Worm (Caenorhabditis elegans) whole organism, mixed stage, embryonic: Measurements from ENCODE around the gene xbx-5.

Experiments used
- M03D4.4 ChIP-seq: sonication (generic microtip); optimal IDR thresholded peaks from 2 replicates; lab custom pipeline; 2017; ENCODE audit warnings: mild to moderate bottlenecking, missing genetic modification characterization, missing compliant biosample characterization
- ceh-39 ChIP-seq: fragments of 150-350 bp; optimal IDR thresholded peaks from 2 replicates; lab custom pipeline; 2014; ENCODE audit warnings: missing biosample characterization, missing genetic modification characterization
- ceh-43 ChIP-seq: fragments of 200-800 bp; sonication (Bioruptor generic); optimal IDR thresholded peaks from 2 replicates; lab custom pipeline; 2018; ENCODE audit warnings: mild to moderate bottlenecking, missing genetic modification characterization, moderate library complexity, missing compliant biosample characterization
- cnd-1 ChIP-seq: fragments of 200-800 bp; sonication (Bioruptor generic); optimal IDR thresholded peaks from 2 replicates; lab custom pipeline; 2018; ENCODE audit warnings: mild to moderate bottlenecking, missing genetic modification characterization, missing compliant biosample characterization
- drap-1 ChIP-seq: fragments of 200-800 bp; sonication (Bioruptor generic); optimal IDR thresholded peaks from 3 replicates; lab custom pipeline; 2018; ENCODE audit warnings: mild to moderate bottlenecking, missing genetic modification characterization, missing compliant biosample characterization
- elt-1 ChIP-seq: sonication (generic microtip); optimal IDR thresholded peaks from 2 replicates; lab custom pipeline; 2017; ENCODE audit warnings: missing genetic modification characterization, mild to moderate bottlenecking, missing compliant biosample characterization, antibody characterized with exemption, moderate library complexity, borderline replicate concordance; ENCODE audit not compliant: insufficient read depth
- lin-13 ChIP-seq: fragments of 150-350 bp; optimal IDR thresholded peaks from 2 replicates; lab custom pipeline; 2014; ENCODE audit warnings: missing biosample characterization, missing genetic modification characterization
- lsy-2 ChIP-seq: fragments of 150-350 bp; optimal IDR thresholded peaks from 2 replicates; lab custom pipeline; 2014; ENCODE audit warnings: missing biosample characterization, missing genetic modification characterization
- mab-5 ChIP-seq: fragments of 150-350 bp; optimal IDR thresholded peaks from 2 replicates; lab custom pipeline; 2014; ENCODE audit warnings: missing biosample characterization, missing genetic modification characterization
- nhr-12 ChIP-seq: fragments of 150-350 bp; optimal IDR thresholded peaks from 2 replicates; lab custom pipeline; 2014; ENCODE audit warnings: missing biosample characterization, missing genetic modification characterization
- nhr-237 ChIP-seq: fragments of 150-350 bp; optimal IDR thresholded peaks from 2 replicates; lab custom pipeline; 2014; ENCODE audit warnings: missing biosample characterization, missing genetic modification characterization
- nhr-28 ChIP-seq: fragments of 150-350 bp; optimal IDR thresholded peaks from 2 replicates; lab custom pipeline; 2014; ENCODE audit warnings: missing biosample characterization, missing genetic modification characterization
- snpc-4 ChIP-seq: fragments of 150-350 bp; optimal IDR thresholded peaks from 2 replicates; lab custom pipeline; 2014; ENCODE audit warnings: missing biosample characterization, missing genetic modification characterization
- unc-62 ChIP-seq: fragments of 150-350 bp; optimal IDR thresholded peaks from 2 replicates; lab custom pipeline; 2014; ENCODE audit warnings: missing biosample characterization, missing genetic modification reagents, missing genetic modification characterization

ce11 chrIII:3795933-3796332, 8.3 kb downstream of the xbx-5 start:
- TF ChIP-seq lsy-2 (tag; lab: Kevin White, UChicago): no peak
- TF ChIP-seq M03D4.4 (tag; lab: Kevin White, UChicago): no peak
- TF ChIP-seq unc-62 (GFP tag; lab: Kevin White, UChicago): no peak
- TF ChIP-seq nhr-28: no peak
- TF ChIP-seq lin-13 (tag; lab: Kevin White, UChicago): no peak
- no peak for TF ChIP-seq nhr-237 (tag; lab: Kevin White, UChicago)
- TF ChIP-seq mab-5 (tag; lab: Kevin White, UChicago): no peak
- no peak for TF ChIP-seq drap-1
- no peak for TF ChIP-seq elt-1 (tag; lab: Kevin White, UChicago)
- no peak for TF ChIP-seq snpc-4 (tag; lab: Kevin White, UChicago)
- TF ChIP-seq nhr-12 (tag; lab: Kevin White, UChicago): no peak
- no peak for TF ChIP-seq ceh-39 (tag; lab: Kevin White, UChicago)
- TF ChIP-seq cnd-1 (tag; lab: Kevin White, UChicago): no peak
- TF ChIP-seq ceh-43 (GFP tag; lab: Kevin White, UChicago): no peak
